Worm (Caenorhabditis elegans): ENCODE data around the gene fbxa-72.

Gene fbxa-72

ce11 chrV:655823-656222, 20.7 kb downstream of the fbxa-72 start, which contains the start of gene srh-245:
Gene srh-245 (minus strand): TSS chrV:655923.
- TF ChIP-seq fos-1 (tag; optimal IDR thresholded peaks at IDR 0.05) (no peak), skn-1 (tag; optimal IDR thresholded peaks at IDR 0.05) (no peak), mdl-1 (tag; optimal IDR thresholded peaks at IDR 0.05) (no peak), nhr-6 (tag; optimal IDR thresholded peaks at IDR 0.05) (no peak), unc-62 (GFP tag; optimal IDR thresholded peaks at IDR 0.05) (no peak), nhr-11 (tag; optimal IDR thresholded peaks at IDR 0.05) (no peak), aly-2 (tag; optimal IDR thresholded peaks at IDR 0.05) (no peak), elt-1 (tag; optimal IDR thresholded peaks at IDR 0.05) (no peak), gmeb-1 (tag; optimal IDR thresholded peaks at IDR 0.05) (no peak), lin-11 (tag; optimal IDR thresholded peaks at IDR 0.05) (no peak), peb-1 (tag; optimal IDR thresholded peaks at IDR 0.05) (no peak), alr-1 (tag; optimal IDR thresholded peaks at IDR 0.05) (no peak), mab-5 (tag; optimal IDR thresholded peaks at IDR 0.05) (no peak), F13H6.1 (tag; optimal IDR thresholded peaks at IDR 0.05) (no peak), lsy-2 (tag; optimal IDR thresholded peaks at IDR 0.05) (no peak), unc-55 (GFP tag; optimal IDR thresholded peaks at IDR 0.05) (no peak), sem-4 (tag; optimal IDR thresholded peaks at IDR 0.05) (no peak), mbf-1 (tag; optimal IDR thresholded peaks at IDR 0.05) (no peak)

- TF ChIP-seq elt-3 (tag; optimal IDR thresholded peaks at IDR 0.05) = no peak
Measured at ce11 chrV:654402-654801, 22.2 kb downstream of the fbxa-72 start, which contains the start of gene srj-6. Gene srj-6 (minus strand): TSS chrV:654502.

ce11 chrV:652940-653339, 23.6 kb downstream of the fbxa-72 start, which contains the start of gene srj-5:
Gene srj-5 (minus strand): TSS chrV:653040.
- TF ChIP-seq snpc-4 (tag; optimal IDR thresholded peaks at IDR 0.05) = no peak
- TF ChIP-seq fos-1 (tag; optimal IDR thresholded peaks at IDR 0.05) = no peak
- no peak for TF ChIP-seq dmd-4 (tag; optimal IDR thresholded peaks at IDR 0.05)
- TF ChIP-seq nhr-11 (tag; optimal IDR thresholded peaks at IDR 0.05) = no peak
- no peak for TF ChIP-seq zag-1 (tag; optimal IDR thresholded peaks at IDR 0.05)
- no peak for TF ChIP-seq nhr-129 (tag; optimal IDR thresholded peaks at IDR 0.05)
- TF ChIP-seq ztf-4 (tag; optimal IDR thresholded peaks at IDR 0.05) = no peak
- TF ChIP-seq ceh-16 (tag; optimal IDR thresholded peaks at IDR 0.05) = no peak

ce11 chrV:646888-647287, 29.7 kb downstream of the fbxa-72 start, which contains the start of gene ugt-42:
Gene ugt-42 (plus strand): TSS chrV:647188.
- no peak for TF ChIP-seq ama-1 (optimal IDR thresholded peaks at IDR 0.05)
- no peak for TF ChIP-seq Y55F3AM.14 (GFP tag; optimal IDR thresholded peaks at IDR 0.05)
- TF ChIP-seq sem-4 (tag; optimal IDR thresholded peaks at IDR 0.05) = no peak
- no peak for TF ChIP-seq mbf-1 (tag; optimal IDR thresholded peaks at IDR 0.05)

ce11 chrV:646129-646528, 30.4 kb downstream of the fbxa-72 start, which contains the start of gene F48G7.12:
Gene F48G7.12 (minus strand): TSS chrV:646229.
- no peak for TF ChIP-seq unc-55 (GFP tag; optimal IDR thresholded peaks at IDR 0.05)

- TF ChIP-seq nhr-77 (tag; optimal IDR thresholded peaks at IDR 0.05) (no peak), sma-9 (GFP tag; optimal IDR thresholded peaks at IDR 0.05) (peak; percentile 12), sma-9 (tag; optimal IDR thresholded peaks at IDR 0.05) (no peak), nhr-129 (tag; optimal IDR thresholded peaks at IDR 0.05) (peak; percentile 35), C34F6.9 (tag; optimal IDR thresholded peaks at IDR 0.05) (peak; percentile 32), egl-27 (tag; optimal IDR thresholded peaks at IDR 0.05) (no peak)
Measured at ce11 chrV:642750-643149, 33.8 kb downstream of the fbxa-72 start, which contains the start of gene nhr-190. Gene nhr-190 (minus strand): TSS chrV:642924.

- TF ChIP-seq unc-62 (GFP tag; optimal IDR thresholded peaks at IDR 0.05) (no peak), gmeb-1 (tag; optimal IDR thresholded peaks at IDR 0.05) (no peak), ztf-4 (tag; optimal IDR thresholded peaks at IDR 0.05) (no peak), nhr-237 (tag; optimal IDR thresholded peaks at IDR 0.05) (no peak), elt-3 (tag; optimal IDR thresholded peaks at IDR 0.05) (no peak), aly-2 (tag; optimal IDR thresholded peaks at IDR 0.05) (no peak), lin-11 (tag; optimal IDR thresholded peaks at IDR 0.05) (no peak), dmd-4 (tag; optimal IDR thresholded peaks at IDR 0.05) (no peak), zag-1 (tag; optimal IDR thresholded peaks at IDR 0.05) (no peak), lin-39 (tag; optimal IDR thresholded peaks at IDR 0.05) (no peak), snpc-4 (tag; optimal IDR thresholded peaks at IDR 0.05) (no peak), crh-2 (tag; optimal IDR thresholded peaks at IDR 0.05) (no peak)
Measured at ce11 chrV:638328-638727, 38.2 kb downstream of the fbxa-72 start, which contains the start of gene srj-37. Gene srj-37 (plus strand): TSS chrV:638628.
